Worm (Caenorhabditis elegans) whole organism, L4 larva: ENCODE data around the gene F47B10.6.

Experiments
- F10B5.3 ChIP-seq: sonication (generic microtip); optimal IDR thresholded peaks from 2 replicates; lab custom pipeline; 2016; ENCODE audit warnings: mild to moderate bottlenecking, missing genetic modification characterization, missing compliant biosample characterization
- Y105C5A.15 ChIP-seq: fragments of 200-800 bp; sonication (Bioruptor generic); IDR thresholded peaks from 2 replicates; pipeline ENCODE4 v1.3.6; 2022; ENCODE audit warnings: missing genetic modification characterization, missing compliant biosample characterization
- Y75B8A.6 ChIP-seq: fragments of 200-800 bp; sonication (Bioruptor generic); IDR thresholded peaks from 2 replicates; pipeline ENCODE4 v1.3.6; 2022; ENCODE audit warnings: missing genetic modification reagents, missing genetic modification characterization, missing compliant biosample characterization
- aha-1 ChIP-seq: fragments of 150-350 bp; peaks from one replicate; lab custom pipeline; 2014; ENCODE audit warnings: missing biosample characterization, missing genetic modification characterization
- arid-1 ChIP-seq: fragments of 200-800 bp; sonication (Bioruptor generic); conservative IDR thresholded peaks from 2 replicates; pipeline ENCODE4 v1.3.6; 2022; ENCODE audit warnings: missing genetic modification reagents, missing genetic modification characterization, missing compliant biosample characterization
- ceh-32 ChIP-seq: sonication (generic microtip); optimal IDR thresholded peaks from 2 replicates; lab custom pipeline; 2016; ENCODE audit warnings: mild to moderate bottlenecking, missing genetic modification characterization, missing compliant biosample characterization; ENCODE audit not compliant: poor library complexity
- ces-1 ChIP-seq: fragments of 150-350 bp; sonication (generic microtip); optimal IDR thresholded peaks from 4 replicates; lab custom pipeline; 2014; ENCODE audit warnings: missing biosample characterization, missing genetic modification reagents, missing genetic modification characterization
- daf-12 ChIP-seq: fragments of 150-350 bp; optimal IDR thresholded peaks from 2 replicates; lab custom pipeline; 2014; ENCODE audit warnings: missing biosample characterization, missing genetic modification reagents, missing genetic modification characterization
- daf-16 ChIP-seq, 3 experiments: sonication (generic microtip); optimal IDR thresholded peaks; 2 replicates each; lab custom pipeline; 2016 to 2017; ENCODE audit warnings: missing genetic modification characterization in 3 of 3, missing genetic modification reagents in 3 of 3, mild to moderate bottlenecking in 2 of 3, missing compliant biosample characterization in 2 of 3, missing biosample characterization in 1 of 3, moderate library complexity in 1 of 3
- daf-19 ChIP-seq: fragments of 200-800 bp; sonication (Bioruptor generic); conservative IDR thresholded peaks from 2 replicates; pipeline ENCODE4 v1.3.6; 2022; ENCODE audit warnings: missing genetic modification characterization, missing compliant biosample characterization
- dpl-1 ChIP-seq: fragments of 150-350 bp; optimal IDR thresholded peaks from 2 replicates; lab custom pipeline; 2014; ENCODE audit warnings: missing biosample characterization, missing genetic modification reagents, missing genetic modification characterization
- dve-1 ChIP-seq: sonication (generic microtip); optimal IDR thresholded peaks from 2 replicates; lab custom pipeline; 2017; ENCODE audit warnings: antibody characterized with exemption, mild to moderate bottlenecking, missing genetic modification characterization, missing compliant biosample characterization; ENCODE audit not compliant: insufficient read depth
- egl-43 ChIP-seq: fragments of 200-800 bp; sonication (Bioruptor generic); IDR thresholded peaks from 2 replicates; pipeline ENCODE4 v1.3.6; 2022; ENCODE audit warnings: missing genetic modification reagents, missing genetic modification characterization, missing compliant biosample characterization
- fos-1 ChIP-seq: fragments of 150-350 bp; optimal IDR thresholded peaks from 2 replicates; lab custom pipeline; 2014; ENCODE audit warnings: missing biosample characterization, missing genetic modification characterization
- hlh-11 ChIP-seq: fragments of 200-800 bp; sonication (Bioruptor generic); optimal IDR thresholded peaks from 2 replicates; lab custom pipeline; 2018; ENCODE audit warnings: mild to moderate bottlenecking, missing genetic modification characterization, missing compliant biosample characterization
- lin-13 ChIP-seq: fragments of 150-350 bp; optimal IDR thresholded peaks from 2 replicates; lab custom pipeline; 2014; ENCODE audit warnings: missing biosample characterization, missing genetic modification reagents, missing genetic modification characterization
- lin-39 ChIP-seq: fragments of 150-350 bp; optimal IDR thresholded peaks from 2 replicates; lab custom pipeline; 2014; ENCODE audit warnings: missing biosample characterization, missing genetic modification reagents, missing genetic modification characterization
- lir-3 ChIP-seq: sonication (generic microtip); optimal IDR thresholded peaks from 2 replicates; lab custom pipeline; 2016; ENCODE audit warnings: mild to moderate bottlenecking, missing genetic modification characterization, missing compliant biosample characterization
- mxl-2 ChIP-seq: fragments of 200-800 bp; sonication (Bioruptor generic); conservative IDR thresholded peaks from 2 replicates; pipeline ENCODE4 v1.3.6; 2022; ENCODE audit warnings: missing genetic modification reagents, missing genetic modification characterization, missing compliant biosample characterization
- nhr-10 ChIP-seq: fragments of 150-350 bp; optimal IDR thresholded peaks from 2 replicates; lab custom pipeline; 2014; ENCODE audit warnings: missing biosample characterization, missing genetic modification characterization
- nhr-102 ChIP-seq: sonication (generic microtip); optimal IDR thresholded peaks from 2 replicates; lab custom pipeline; 2016; ENCODE audit warnings: mild to moderate bottlenecking, missing genetic modification characterization, moderate library complexity, missing compliant biosample characterization
- nhr-11 ChIP-seq: fragments of 150-350 bp; optimal IDR thresholded peaks from 2 replicates; lab custom pipeline; 2014; ENCODE audit warnings: missing biosample characterization, missing genetic modification characterization
- nhr-111 ChIP-seq: fragments of 200-800 bp; sonication (Bioruptor generic); optimal IDR thresholded peaks from 2 replicates; lab custom pipeline; 2018; ENCODE audit warnings: mild to moderate bottlenecking, missing genetic modification characterization, missing compliant biosample characterization
- nhr-28 ChIP-seq: fragments of 150-350 bp; optimal IDR thresholded peaks from 2 replicates; lab custom pipeline; 2014; ENCODE audit warnings: missing biosample characterization, missing genetic modification characterization
- nhr-77 ChIP-seq: fragments of 150-350 bp; optimal IDR thresholded peaks from 2 replicates; lab custom pipeline; 2014; ENCODE audit warnings: missing biosample characterization, missing genetic modification characterization
- pqm-1 ChIP-seq: sonication (generic microtip); optimal IDR thresholded peaks from 2 replicates; lab custom pipeline; 2017; ENCODE audit warnings: missing biosample characterization, missing genetic modification characterization
- saeg-2 ChIP-seq: fragments of 200-800 bp; sonication (Bioruptor generic); IDR thresholded peaks from 2 replicates; pipeline ENCODE4 v1.3.6; 2022; ENCODE audit warnings: missing genetic modification reagents, missing genetic modification characterization, missing compliant biosample characterization
- skn-1 ChIP-seq: fragments of 150-350 bp; optimal IDR thresholded peaks from 2 replicates; lab custom pipeline; 2014; ENCODE audit warnings: missing biosample characterization, missing genetic modification characterization
- unc-39 ChIP-seq: sonication (generic microtip); optimal IDR thresholded peaks from 2 replicates; lab custom pipeline; 2017; ENCODE audit warnings: missing biosample characterization, missing genetic modification characterization
- unc-62 ChIP-seq, 3 experiments: fragments of 150-350 bp in 1 of 3; sonication (generic microtip); optimal IDR thresholded peaks in 2 of 3; peaks in 1 of 3; 1 replicate in 1 of 3; 2 replicates in 2 of 3; lab custom pipeline; 2014 to 2017; ENCODE audit warnings: missing biosample characterization in 3 of 3, missing genetic modification characterization in 3 of 3, missing genetic modification reagents in 3 of 3, missing genotype in 1 of 3
- zag-1 ChIP-seq: fragments of 150-350 bp; optimal IDR thresholded peaks from 2 replicates; lab custom pipeline; 2014; ENCODE audit warnings: missing biosample characterization, missing genetic modification characterization
- zip-2 ChIP-seq: fragments of 150-350 bp; optimal IDR thresholded peaks from 2 replicates; lab custom pipeline; 2014; ENCODE audit warnings: missing biosample characterization, missing genetic modification characterization
- ztf-11 ChIP-seq: fragments of 150-350 bp; optimal IDR thresholded peaks from 2 replicates; lab custom pipeline; 2014; ENCODE audit warnings: missing biosample characterization, missing genetic modification characterization

Gene F47B10.6

ce11 chrX:10914421-10915277 lies 26.3 kb downstream of the F47B10.6 start (continued):
- no peak for TF ChIP-seq daf-12
- no peak for TF ChIP-seq nhr-111
- TF ChIP-seq nhr-102 (tag; lab: Kevin White, UChicago) = no peak
- no peak for TF ChIP-seq ces-1

- no peak for TF ChIP-seq ztf-11 (tag; lab: Kevin White, UChicago)
- TF ChIP-seq arid-1 (GFP tag; lab: Robert Waterston, UW) = no peak
- no peak for TF ChIP-seq lir-3
- no peak for TF ChIP-seq fos-1
- peak; percentile 45 for TF ChIP-seq nhr-28 (tag; lab: Kevin White, UChicago)
- TF ChIP-seq ceh-32 (tag; lab: Kevin White, UChicago) = no peak
- TF ChIP-seq nhr-11 (tag; lab: Kevin White, UChicago) = no peak
- TF ChIP-seq hlh-11 = peak; percentile 29
- no peak for TF ChIP-seq nhr-111
- TF ChIP-seq unc-39 (tag; lab: Kevin White, UChicago) = no peak
- no peak for TF ChIP-seq dpl-1 (GFP tag; lab: Kevin White, UChicago)
- no peak for TF ChIP-seq nhr-102 (tag; lab: Kevin White, UChicago)
- TF ChIP-seq daf-16 (GFP tag; optimal IDR thresholded peaks at IDR 0.05; lab: Kevin White, UChicago) = no peak
- peak; percentile 95 for TF ChIP-seq daf-16 (tag; optimal IDR thresholded peaks at IDR 0.05; lab: Kevin White, UChicago)
- no peak for TF ChIP-seq Y75B8A.6
- no peak for TF ChIP-seq F10B5.3 (tag; lab: Kevin White, UChicago)
- TF ChIP-seq unc-62 (GFP tag; optimal IDR thresholded peaks at IDR 0.05 in 1 of 2; lab: Kevin White, UChicago) = no peak
- TF ChIP-seq unc-62 (tag; optimal IDR thresholded peaks at IDR 0.05; lab: Kevin White, UChicago) = no peak
- peak; percentile 72 for TF ChIP-seq dve-1
- TF ChIP-seq egl-43 = no peak
- no peak for TF ChIP-seq Y105C5A.15 (GFP tag; lab: Robert Waterston, UW)
- no peak for TF ChIP-seq pqm-1 (tag; lab: Kevin White, UChicago)
- TF ChIP-seq zag-1 (tag; lab: Kevin White, UChicago) = no peak
- TF ChIP-seq, all 104 proteins: peak for 4
Observed at ce11 chrX:10916194-10916593, 27.9 kb downstream of the F47B10.6 start.

ce11 chrX:10919613-10920012 lies 31.3 kb downstream of the F47B10.6 start, which contains the start of gene nstp-9:
nstp-9 (minus strand) TSS chrX:10919713.
- TF ChIP-seq skn-1 (tag; lab: Kevin White, UChicago) (no peak), zip-2 (no peak), lin-39 (tag; lab: Kevin White, UChicago) (no peak), lin-13 (GFP tag; lab: Kevin White, UChicago) (no peak), mxl-2 (GFP tag; lab: Robert Waterston, UW) (no peak), nhr-10 (tag; lab: Kevin White, UChicago) (no peak), daf-19 (GFP tag; lab: Robert Waterston, UW) (no peak)

ce11 chrX:10924031-10924430 lies 35.7 kb downstream of the F47B10.6 start:
- TF ChIP-seq saeg-2 (GFP tag; lab: Robert Waterston, UW) (no peak), unc-62 (GFP tag; optimal IDR thresholded peaks at IDR 0.05 in 1 of 2; lab: Kevin White, UChicago) (peak in 1 of 2 experiments; percentile 95), unc-62 (tag; optimal IDR thresholded peaks at IDR 0.05; lab: Kevin White, UChicago) (no peak), aha-1 (tag; lab: Kevin White, UChicago) (no peak), Y105C5A.15 (GFP tag; lab: Robert Waterston, UW) (no peak)

- TF ChIP-seq daf-19 (GFP tag; lab: Robert Waterston, UW) = no peak
- TF ChIP-seq nhr-77 = no peak
Observed at ce11 chrX:10927136-10927535, 38.8 kb downstream of the F47B10.6 start.
